Fruit fly (Drosophila melanogaster) whole organism, embryonic: ENCODE results near the gene CG11674.

Source experiments
- Adf1 ChIP-seq: fragments of 200-800 bp; sonication (Bioruptor generic); IDR thresholded peaks from 2 replicates; pipeline ENCODE4 v1.3.6; 2022; ENCODE audit warnings: missing biosample characterization, missing genetic modification characterization
- Blimp-1 ChIP-seq: fragments of 200-800 bp; sonication (Bioruptor generic); optimal IDR thresholded peaks from 3 replicates; lab custom pipeline; 2018; ENCODE audit warnings: missing biosample characterization, missing genetic modification characterization, mild to moderate bottlenecking, moderate library complexity, missing genetic modification reagents
- CG10321 ChIP-seq: fragments of 200-800 bp; sonication (Bioruptor generic); IDR thresholded peaks from 2 replicates; pipeline ENCODE4 v1.3.6; 2022; ENCODE audit warnings: missing biosample characterization, missing genetic modification characterization
- CG10959 ChIP-seq: fragments of 200-800 bp; sonication (Bioruptor generic); IDR thresholded peaks from 2 replicates; pipeline ENCODE4 v1.3.6; 2022; ENCODE audit warnings: missing biosample characterization, missing genetic modification characterization
- CG11560 ChIP-seq: fragments of 200-800 bp; sonication (Bioruptor generic); IDR thresholded peaks from 3 replicates; pipeline ENCODE4 v1.3.6; 2022; ENCODE audit warnings: missing biosample characterization, missing genetic modification characterization
- CG11723 ChIP-seq: fragments of 200-800 bp; sonication (Bioruptor generic); optimal IDR thresholded peaks from 2 replicates; lab custom pipeline; 2017; ENCODE audit warnings: missing biosample characterization, mild to moderate bottlenecking, missing genetic modification characterization
- CG12104 ChIP-seq: fragments of 200-800 bp; sonication (Bioruptor generic); optimal IDR thresholded peaks from 3 replicates; lab custom pipeline; 2016; ENCODE audit warnings: missing biosample characterization, missing genetic modification characterization
- CG12299 ChIP-seq: fragments of 200-800 bp; sonication (Bioruptor generic); optimal IDR thresholded peaks from 2 replicates; lab custom pipeline; 2018; ENCODE audit warnings: missing biosample characterization, mild to moderate bottlenecking, missing genetic modification characterization
- CG13287 ChIP-seq: fragments of 200-800 bp; sonication (Bioruptor generic); IDR thresholded peaks from 2 replicates; pipeline ENCODE4 v1.3.6; 2022; ENCODE audit warnings: missing biosample characterization, missing genetic modification characterization; ENCODE audit not compliant: partially characterized antibody
- CG14965 ChIP-seq: fragments of 200-800 bp; sonication (Bioruptor generic); optimal IDR thresholded peaks from 2 replicates; lab custom pipeline; 2016; ENCODE audit warnings: missing biosample characterization, missing genetic modification characterization, borderline replicate concordance
- CG17328 ChIP-seq: fragments of 200-800 bp; sonication (Bioruptor generic); IDR thresholded peaks from 2 replicates; pipeline ENCODE4 v1.3.6; 2022; ENCODE audit warnings: missing biosample characterization, missing genetic modification characterization
- CG17802 ChIP-seq: fragments of 200-800 bp; sonication (Bioruptor generic); optimal IDR thresholded peaks from 2 replicates; lab custom pipeline; 2018; ENCODE audit warnings: missing biosample characterization, mild to moderate bottlenecking, missing genetic modification characterization, moderate library complexity
- CG17829 ChIP-seq: fragments of 200-800 bp; optimal IDR thresholded peaks from 2 replicates; lab custom pipeline; 2019; ENCODE audit warnings: missing biosample characterization, mild to moderate bottlenecking, missing genetic modification characterization, moderate library complexity
- CG18011 ChIP-seq: fragments of 200-800 bp; sonication (Bioruptor generic); optimal IDR thresholded peaks from 2 replicates; lab custom pipeline; 2017; ENCODE audit warnings: missing biosample characterization, missing genetic modification characterization, mild to moderate bottlenecking, moderate library complexity, missing genotype
- CG2199 ChIP-seq: fragments of 200-800 bp; sonication (Bioruptor generic); IDR thresholded peaks from 3 replicates; pipeline ENCODE4 v1.3.6; 2022; ENCODE audit warnings: missing biosample characterization, missing genetic modification characterization
- CG30020 ChIP-seq: fragments of 200-800 bp; optimal IDR thresholded peaks from 2 replicates; lab custom pipeline; 2019; ENCODE audit warnings: missing biosample characterization, mild to moderate bottlenecking, missing genetic modification characterization, moderate library complexity
- CG30431 ChIP-seq: fragments of 200-800 bp; sonication (Bioruptor generic); optimal IDR thresholded peaks from 2 replicates; lab custom pipeline; 2017; ENCODE audit warnings: missing biosample characterization, missing genetic modification characterization
- CG32532 ChIP-seq: fragments of 200-800 bp; sonication (Bioruptor generic); IDR thresholded peaks from 2 replicates; pipeline ENCODE4 v1.3.6; 2022; ENCODE audit warnings: missing biosample characterization, missing genetic modification characterization
- CG4360 ChIP-seq: fragments of 200-800 bp; sonication (Bioruptor generic); IDR thresholded peaks from 2 replicates; pipeline ENCODE4 v1.3.6; 2022; ENCODE audit warnings: missing biosample characterization, missing genetic modification characterization
- CG4424 ChIP-seq: fragments of 200-800 bp; sonication (Bioruptor generic); optimal IDR thresholded peaks from 3 replicates; lab custom pipeline; 2016; ENCODE audit warnings: missing biosample characterization, missing genetic modification characterization
- CG6689 ChIP-seq: fragments of 200-800 bp; sonication (Bioruptor generic); IDR thresholded peaks from 2 replicates; pipeline ENCODE4 v1.3.6; 2022; ENCODE audit warnings: missing biosample characterization, missing genetic modification characterization
- CG6854 ChIP-seq: fragments of 200-800 bp; sonication (Bioruptor generic); optimal IDR thresholded peaks from 3 replicates; lab custom pipeline; 2017; ENCODE audit warnings: missing biosample characterization, mild to moderate bottlenecking, missing genetic modification characterization
- CG7928 ChIP-seq: fragments of 200-800 bp; sonication (Bioruptor generic); optimal IDR thresholded peaks from 2 replicates; lab custom pipeline; 2017; ENCODE audit warnings: missing biosample characterization, mild to moderate bottlenecking, missing genetic modification characterization
- CG8089 ChIP-seq: fragments of 200-800 bp; sonication (Bioruptor generic); optimal IDR thresholded peaks from 3 replicates; lab custom pipeline; 2016; ENCODE audit warnings: missing biosample characterization, missing genetic modification characterization
- CG8388 ChIP-seq: fragments of 200-800 bp; sonication (Bioruptor generic); optimal IDR thresholded peaks from 2 replicates; lab custom pipeline; 2019; ENCODE audit warnings: missing biosample characterization, mild to moderate bottlenecking, missing genetic modification characterization, moderate library complexity
- CG9609 ChIP-seq: fragments of 200-800 bp; sonication (Bioruptor generic); optimal IDR thresholded peaks from 3 replicates; lab custom pipeline; 2016; ENCODE audit warnings: missing biosample characterization, missing genetic modification characterization
- CG9817 ChIP-seq: fragments of 200-800 bp; sonication (Bioruptor generic); optimal IDR thresholded peaks from 2 replicates; lab custom pipeline; 2018; ENCODE audit warnings: missing biosample characterization, mild to moderate bottlenecking, missing genetic modification characterization, moderate library complexity
- Dad ChIP-seq: fragments of 200-800 bp; sonication (Bioruptor generic); optimal IDR thresholded peaks from 3 replicates; lab custom pipeline; 2016; ENCODE audit warnings: missing biosample characterization, missing genetic modification characterization
- Dip2 ChIP-seq: fragments of 200-800 bp; sonication (Bioruptor generic); IDR thresholded peaks from 2 replicates; pipeline ENCODE4 v1.3.6; 2022; ENCODE audit warnings: missing biosample characterization, missing genetic modification characterization
- E2f2 ChIP-seq: fragments of 200-800 bp; sonication (Bioruptor generic); IDR thresholded peaks from 2 replicates; pipeline ENCODE4 v1.3.6; 2022; ENCODE audit warnings: missing biosample characterization, missing genetic modification characterization
- Gsc ChIP-seq: fragments of 200-800 bp; sonication (Bioruptor generic); IDR thresholded peaks from 2 replicates; pipeline ENCODE4 v1.3.6; 2022; ENCODE audit warnings: missing biosample characterization, missing genetic modification characterization
- Hr3 ChIP-seq: fragments of 200-800 bp; sonication (Bioruptor generic); optimal IDR thresholded peaks from 3 replicates; lab custom pipeline; 2016; ENCODE audit warnings: missing biosample characterization, missing genetic modification characterization
- Optix ChIP-seq: fragments of 200-800 bp; sonication (Bioruptor generic); IDR thresholded peaks from 3 replicates; pipeline ENCODE4 v1.3.6; 2022; ENCODE audit warnings: missing biosample characterization, missing genetic modification characterization
- Sox102F ChIP-seq: fragments of 200-800 bp; sonication (Bioruptor generic); optimal IDR thresholded peaks from 2 replicates; lab custom pipeline; 2018; ENCODE audit warnings: missing biosample characterization, mild to moderate bottlenecking, missing genetic modification characterization, moderate library complexity
- ab ChIP-seq: fragments of 200-800 bp; sonication (Bioruptor generic); optimal IDR thresholded peaks from 2 replicates; lab custom pipeline; 2016; ENCODE audit warnings: missing biosample characterization, missing genetic modification characterization
- ara ChIP-seq: fragments of 200-800 bp; sonication (Bioruptor generic); IDR thresholded peaks from 2 replicates; pipeline ENCODE4 v1.3.6; 2022; ENCODE audit warnings: missing biosample characterization, missing genetic modification characterization
- bcd ChIP-seq: fragments of 200-800 bp; sonication (Bioruptor generic); optimal IDR thresholded peaks from 2 replicates; lab custom pipeline; 2017; ENCODE audit warnings: missing biosample characterization, mild to moderate bottlenecking, missing genetic modification characterization
- br ChIP-seq: fragments of >200 bp; optimal IDR thresholded peaks from 2 replicates; lab custom pipeline; 2017
- cas ChIP-seq: fragments of 200-800 bp; sonication (Bioruptor generic); IDR thresholded peaks from 2 replicates; pipeline ENCODE4 v1.3.6; 2022; ENCODE audit warnings: missing biosample characterization, missing genetic modification characterization
- disco-r ChIP-seq: fragments of 200-800 bp; sonication (Bioruptor generic); optimal IDR thresholded peaks from 2 replicates; lab custom pipeline; 2016; ENCODE audit warnings: missing biosample characterization, missing genetic modification characterization
- gcm ChIP-seq: fragments of 200-800 bp; sonication (Bioruptor generic); optimal IDR thresholded peaks from 2 replicates; lab custom pipeline; 2019; ENCODE audit warnings: missing biosample characterization, mild to moderate bottlenecking, missing genetic modification characterization, moderate library complexity
- ham ChIP-seq: fragments of 200-800 bp; sonication (Bioruptor generic); IDR thresholded peaks from 2 replicates; pipeline ENCODE4 v1.3.6; 2022; ENCODE audit warnings: missing biosample characterization, missing genetic modification characterization
- insv ChIP-seq, 2 experiments: fragments of 200-800 bp; sonication (Bioruptor generic); optimal IDR thresholded peaks; 3 replicates each; lab custom pipeline; 2016 to 2018; ENCODE audit warnings: missing biosample characterization in 2 of 2, missing genetic modification characterization in 2 of 2
- lmd ChIP-seq: fragments of 200-800 bp; sonication (Bioruptor generic); IDR thresholded peaks from 2 replicates; pipeline ENCODE4 v1.3.6; 2022; ENCODE audit warnings: missing biosample characterization, missing genetic modification characterization
- shn ChIP-seq: fragments of 200-800 bp; sonication (Bioruptor generic); optimal IDR thresholded peaks from 3 replicates; lab custom pipeline; 2016; ENCODE audit warnings: missing biosample characterization, missing genetic modification characterization
- slbo ChIP-seq: fragments of 200-800 bp; sonication (Bioruptor generic); IDR thresholded peaks from 2 replicates; pipeline ENCODE4 v1.3.6; 2022; ENCODE audit warnings: missing biosample characterization, missing genetic modification characterization
- slou ChIP-seq: fragments of 200-800 bp; sonication (Bioruptor generic); optimal IDR thresholded peaks from 3 replicates; lab custom pipeline; 2016; ENCODE audit warnings: missing biosample characterization, missing genetic modification characterization
- sqz ChIP-seq: fragments of 200-800 bp; sonication (Bioruptor generic); optimal IDR thresholded peaks from 3 replicates; lab custom pipeline; 2018; ENCODE audit warnings: missing biosample characterization, mild to moderate bottlenecking, missing genetic modification characterization
- trh ChIP-seq: fragments of 200-800 bp; sonication (Bioruptor generic); optimal IDR thresholded peaks from 2 replicates; lab custom pipeline; 2016; ENCODE audit warnings: missing biosample characterization, missing genetic modification characterization
- wor ChIP-seq: fragments of 200-800 bp; sonication (Bioruptor generic); IDR thresholded peaks from 2 replicates; pipeline ENCODE4 v1.3.6; 2022; ENCODE audit warnings: missing biosample characterization, missing genetic modification characterization
- zen2 ChIP-seq: fragments of 200-800 bp; sonication (Bioruptor generic); IDR thresholded peaks from 3 replicates; pipeline ENCODE4 v1.3.6; 2022; ENCODE audit warnings: missing biosample characterization, missing genetic modification characterization; ENCODE audit not compliant: partially characterized antibody

Gene CG11674

dm6 chrX:14208426-14209208 is 17.1 kb downstream of the CG11674 start (continued):
- TF ChIP-seq CG12104 (GFP tag; lab: Kevin White, UChicago) (peak; percentile 59), bcd (GFP tag; lab: Kevin White, UChicago) (peak; percentile 50), slou (GFP tag; lab: Kevin White, UChicago) (no peak), CG6854 (GFP tag; lab: Kevin White, UChicago) (no peak), CG30020 (tag; lab: Kevin White, UChicago) (no peak), CG17328 (GFP tag; lab: Robert Waterston, UW) (peak; percentile 79), CG9609 (peak; percentile 22), cas (GFP tag; lab: Robert Waterston, UW) (no peak), ara (GFP tag; lab: Robert Waterston, UW) (no peak), Sox102F (GFP tag; lab: Kevin White, UChicago) (peak; percentile 62), Optix (GFP tag; lab: Robert Waterston, UW) (peak; percentile 51; the same call in 1 of the 3 replicates), br (no peak), CG8089 (GFP tag; lab: Kevin White, UChicago) (peak; percentile 39), Adf1 (GFP tag; lab: Robert Waterston, UW) (peak; percentile 97), zen2 (no peak), CG30431 (GFP tag; lab: Kevin White, UChicago) (peak; percentile 7), insv (GFP tag; optimal IDR thresholded peaks at IDR 0.05; lab: Kevin White, UChicago) (no peak), sqz (peak; percentile 57), CG13287 (GFP tag; lab: Robert Waterston, UW) (no peak; the same call in 1 of the 2 replicates), Blimp-1 (GFP tag; lab: Kevin White, UChicago) (peak; percentile 77), Hr3 (GFP tag; lab: Kevin White, UChicago) (peak; percentile 46), CG10321 (GFP tag; lab: Robert Waterston, UW) (no peak), disco-r (GFP tag; lab: Kevin White, UChicago) (no peak), gcm (GFP tag; lab: Kevin White, UChicago) (peak; percentile 68), slbo (GFP tag; lab: Robert Waterston, UW) (peak; percentile 24; the same call in 1 of the 2 replicates), CG8388 (GFP tag; lab: Kevin White, UChicago) (peak; percentile 77), CG7928 (GFP tag; lab: Kevin White, UChicago) (no peak), wor (GFP tag; lab: Robert Waterston, UW) (peak; percentile 39; the same call in 1 of the 2 replicates), ab (GFP tag; lab: Kevin White, UChicago) (no peak), CG6689 (GFP tag; lab: Robert Waterston, UW) (peak; percentile 55), CG17829 (tag; lab: Kevin White, UChicago) (peak; percentile 60), Dad (peak; percentile 2), Dip2 (GFP tag; lab: Robert Waterston, UW) (no peak), E2f2 (peak; percentile 51), Gsc (no peak), CG9817 (tag; lab: Kevin White, UChicago) (no peak), CG10959 (GFP tag; lab: Robert Waterston, UW) (peak; percentile 29; the same call in 1 of the 2 replicates), CG12299 (tag; lab: Kevin White, UChicago) (no peak), lmd (peak; percentile 24), shn (GFP tag; lab: Kevin White, UChicago) (no peak), CG11723 (GFP tag; lab: Kevin White, UChicago) (peak; percentile 42), CG32532 (GFP tag; lab: Robert Waterston, UW) (no peak), CG4360 (peak; percentile 83), CG11560 (tag; lab: Robert Waterston, UW) (no peak), trh (peak; percentile 13), CG17802 (peak; percentile 41), ham (GFP tag; lab: Robert Waterston, UW) (no peak), CG14965 (no peak), CG18011 (GFP tag; lab: Kevin White, UChicago) (no peak), CG4424 (peak; percentile 59), CG2199 (no peak)
